Fruit fly (Drosophila melanogaster): Measurements from ENCODE around the gene sas.

The sas gene

DNA sequence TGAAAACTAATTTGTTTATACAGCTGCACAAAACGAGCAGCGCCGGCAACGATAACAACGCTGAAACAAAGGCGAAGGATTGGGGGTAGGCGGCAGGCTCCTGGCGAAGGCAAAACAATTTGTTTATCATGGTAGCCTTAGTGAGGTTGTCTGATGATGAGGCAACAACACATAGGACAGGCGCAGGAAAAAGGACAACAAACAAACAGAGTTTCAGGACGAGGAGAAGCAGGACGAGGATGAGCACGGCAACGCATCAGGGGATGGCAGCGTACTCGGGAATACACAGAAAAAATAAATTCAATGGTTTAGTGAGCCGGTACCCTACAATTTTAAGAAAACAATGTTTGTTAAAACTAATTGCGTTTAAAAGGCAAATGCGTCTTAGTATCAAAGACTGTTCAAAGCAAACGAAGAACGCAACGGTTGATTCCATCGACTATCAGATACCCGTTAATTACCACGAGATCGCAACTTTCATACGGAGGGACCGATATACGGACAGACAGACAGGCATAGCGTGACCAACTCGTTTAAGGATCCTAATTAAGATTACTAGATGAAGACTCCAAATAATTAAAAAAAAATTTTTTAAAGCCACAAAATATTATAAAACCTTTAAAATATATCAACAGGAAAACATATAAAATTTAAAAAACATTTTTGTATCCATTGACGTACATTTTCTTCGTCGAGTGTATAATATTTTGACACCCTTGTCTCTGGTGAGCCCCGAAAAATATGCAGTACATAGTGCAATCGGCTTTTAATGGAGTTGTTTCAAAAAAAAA, 27.7 kb upstream of the sas start:
- TF ChIP-seq toe (GFP tag; optimal IDR thresholded peaks at IDR 0.05) (no peak), CG1620 (GFP tag; optimal IDR thresholded peaks at IDR 0.05) (no peak), CG7101 (tag; optimal IDR thresholded peaks at IDR 0.05) (no peak), CG12768 (GFP tag; optimal IDR thresholded peaks at IDR 0.05) (no peak), CG14711 (tag; optimal IDR thresholded peaks at IDR 0.05) (no peak), kay (GFP tag; ENCODE audit: borderline replicate concordance) (no peak), Mnt (GFP tag; optimal IDR thresholded peaks at IDR 0.05) (no peak), Hr96 (GFP tag; optimal IDR thresholded peaks at IDR 0.05) (no peak), CG11617 (GFP tag; optimal IDR thresholded peaks at IDR 0.05) (no peak), pad (GFP tag; optimal IDR thresholded peaks at IDR 0.05) (no peak), Clk (GFP tag; optimal IDR thresholded peaks at IDR 0.05) (no peak)

- TF ChIP-seq Clk (GFP tag; optimal IDR thresholded peaks at IDR 0.05) (no peak), Crg-1 (GFP tag; optimal IDR thresholded peaks at IDR 0.05) (no peak), toe (GFP tag; optimal IDR thresholded peaks at IDR 0.05) (no peak), ovo (GFP tag; optimal IDR thresholded peaks at IDR 0.05) (no peak), CG5204 (GFP tag; optimal IDR thresholded peaks at IDR 0.05) (no peak), CG7101 (tag; optimal IDR thresholded peaks at IDR 0.05) (no peak), tj (GFP tag; optimal IDR thresholded peaks at IDR 0.05) (no peak), CG33017 (tag; optimal IDR thresholded peaks at IDR 0.05) (no peak), pad (GFP tag; optimal IDR thresholded peaks at IDR 0.05) (no peak), bab1 (GFP tag; optimal IDR thresholded peaks at IDR 0.05) (no peak), Mnt (GFP tag; optimal IDR thresholded peaks at IDR 0.05) (no peak), CG1620 (GFP tag; optimal IDR thresholded peaks at IDR 0.05) (no peak), CG7045 (GFP tag; optimal IDR thresholded peaks at IDR 0.05) (no peak), cic (GFP tag; optimal IDR thresholded peaks at IDR 0.05) (no peak), CG14711 (tag; optimal IDR thresholded peaks at IDR 0.05) (no peak)
Observed at dm6 chr3R:7135881-7136280, 26.7 kb upstream of the sas start, which contains the start of gene Fer1. TSS of gene Fer1 (plus strand) at chr3R:7136206.

dm6 chr3R:7137207-7137606, 25.4 kb upstream of the sas start:
- TF ChIP-seq cic (GFP tag; optimal IDR thresholded peaks at IDR 0.05) (no peak), ovo (GFP tag; optimal IDR thresholded peaks at IDR 0.05) (no peak), Mnt (GFP tag; optimal IDR thresholded peaks at IDR 0.05) (no peak), CG7101 (tag; optimal IDR thresholded peaks at IDR 0.05) (no peak), CG11617 (GFP tag; optimal IDR thresholded peaks at IDR 0.05) (no peak)

DNA sequence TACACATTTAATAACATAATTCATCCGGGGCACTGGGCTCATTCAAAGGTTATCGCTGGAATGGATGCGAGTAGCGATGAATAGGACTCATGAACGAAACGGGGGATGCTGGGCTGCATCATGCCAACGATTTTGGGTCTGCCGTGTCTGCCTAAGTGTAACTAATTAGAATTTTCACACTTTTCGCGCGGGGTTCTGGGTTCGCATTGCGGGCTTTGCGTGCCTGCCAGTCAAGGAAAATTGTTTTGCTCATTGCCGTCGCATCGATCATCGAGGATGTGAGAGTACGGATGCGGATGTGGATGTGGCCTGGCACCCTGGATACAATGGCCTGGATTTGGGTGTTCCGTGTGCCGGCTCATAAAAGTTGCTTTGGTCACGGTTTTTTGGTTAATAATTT, 24.6 kb upstream of the sas start:
- no peak for TF ChIP-seq CG11617 (GFP tag; optimal IDR thresholded peaks at IDR 0.05)
- no peak for TF ChIP-seq Mnt (GFP tag; optimal IDR thresholded peaks at IDR 0.05)

dm6 chr3R:7139188-7140038, 23.2 kb upstream of the sas start:
- TF ChIP-seq CG7101 (tag; optimal IDR thresholded peaks at IDR 0.05) (no peak), cnc (optimal IDR thresholded peaks at IDR 0.05) (no peak), Mnt (GFP tag; optimal IDR thresholded peaks at IDR 0.05) (no peak), cic (GFP tag; optimal IDR thresholded peaks at IDR 0.05) (no peak), bab1 (GFP tag; optimal IDR thresholded peaks at IDR 0.05) (no peak), kay (GFP tag; ENCODE audit: borderline replicate concordance) (no peak), Crg-1 (GFP tag; optimal IDR thresholded peaks at IDR 0.05) (no peak), tj (GFP tag; optimal IDR thresholded peaks at IDR 0.05) (no peak)

- TF ChIP-seq toe (GFP tag; optimal IDR thresholded peaks at IDR 0.05) (no peak), Clk (GFP tag; optimal IDR thresholded peaks at IDR 0.05) (no peak), CG5204 (GFP tag; optimal IDR thresholded peaks at IDR 0.05) (no peak), Hr96 (GFP tag; optimal IDR thresholded peaks at IDR 0.05) (no peak), cic (GFP tag; optimal IDR thresholded peaks at IDR 0.05) (no peak), kay (GFP tag; ENCODE audit: borderline replicate concordance) (no peak), pad (GFP tag; optimal IDR thresholded peaks at IDR 0.05) (no peak), CG7101 (tag; optimal IDR thresholded peaks at IDR 0.05) (no peak), Crg-1 (GFP tag; optimal IDR thresholded peaks at IDR 0.05) (no peak), CG7045 (GFP tag; optimal IDR thresholded peaks at IDR 0.05) (no peak), CG14711 (tag; optimal IDR thresholded peaks at IDR 0.05) (no peak), bab1 (GFP tag; optimal IDR thresholded peaks at IDR 0.05) (no peak), CG33017 (tag; optimal IDR thresholded peaks at IDR 0.05) (no peak), CG1620 (GFP tag; optimal IDR thresholded peaks at IDR 0.05) (no peak)
Observed at dm6 chr3R:7142580-7142979, 20.0 kb upstream of the sas start.

All from whole organism, adult.